Fruit fly (Drosophila melanogaster) whole organism, wandering third instar larva: Measurements from ENCODE around the gene haf.

ENCODE experiments used
- CG9705 ChIP-seq: fragments of 200-800 bp; sonication (Bioruptor generic); optimal IDR thresholded peaks from 2 replicates; lab custom pipeline; 2018; ENCODE audit warnings: missing biosample characterization, mild to moderate bottlenecking, missing genetic modification characterization
- Hr78 ChIP-seq: fragments of >200 bp; optimal IDR thresholded peaks from 2 replicates; lab custom pipeline; 2017; ENCODE audit warnings: missing biosample characterization, missing genetic modification characterization
- Myc ChIP-seq: fragments of >200 bp; optimal IDR thresholded peaks from 2 replicates; lab custom pipeline; 2017
- rgr ChIP-seq: fragments of 200-800 bp; sonication (Bioruptor generic); optimal IDR thresholded peaks from 3 replicates; lab custom pipeline; 2016; ENCODE audit warnings: missing biosample characterization, mild to moderate bottlenecking, missing genetic modification characterization

DNA sequence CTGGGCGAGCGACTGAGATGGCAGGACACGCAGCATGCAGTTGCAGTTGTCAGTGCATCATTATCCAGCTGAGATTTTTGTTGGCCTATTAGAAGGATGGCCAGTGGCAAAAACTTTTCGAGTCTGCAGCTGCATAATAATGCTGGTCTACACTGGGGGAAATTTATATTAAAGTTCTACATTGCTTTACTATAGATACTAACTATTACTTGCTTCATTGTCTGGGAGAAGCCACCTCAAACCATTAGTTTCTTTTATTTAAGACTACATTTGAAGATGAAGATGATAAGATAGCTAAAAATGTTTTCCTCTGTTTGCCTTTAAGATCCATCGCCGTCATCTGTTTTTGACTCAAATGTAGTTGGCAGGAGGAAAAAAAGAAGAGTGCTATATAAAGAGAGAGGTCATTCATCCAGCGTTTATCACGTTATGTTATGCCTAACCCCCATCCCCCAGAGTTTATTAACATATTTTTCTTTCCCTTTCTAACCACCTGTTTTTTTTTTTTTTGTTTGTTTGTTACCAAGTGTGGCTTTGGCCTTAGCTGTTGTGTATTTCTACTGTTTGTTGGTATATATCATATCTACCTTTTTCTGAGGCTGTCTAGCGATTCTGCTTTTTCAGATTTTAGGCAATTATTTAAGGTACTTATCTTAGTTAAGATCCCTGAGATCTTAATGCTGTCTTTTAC is 5.0 kb downstream of the haf start:
- no peak for TF ChIP-seq Hr78 (GFP tag; lab: Kevin White, UChicago)
- TF ChIP-seq Myc = no peak
- no peak for TF ChIP-seq rgr (GFP tag; lab: Kevin White, UChicago)
- no peak for TF ChIP-seq CG9705 (GFP tag; lab: Kevin White, UChicago)
